Fruit fly (Drosophila melanogaster): ENCODE data around the gene Taf13.

Taf13 gene

DNA sequence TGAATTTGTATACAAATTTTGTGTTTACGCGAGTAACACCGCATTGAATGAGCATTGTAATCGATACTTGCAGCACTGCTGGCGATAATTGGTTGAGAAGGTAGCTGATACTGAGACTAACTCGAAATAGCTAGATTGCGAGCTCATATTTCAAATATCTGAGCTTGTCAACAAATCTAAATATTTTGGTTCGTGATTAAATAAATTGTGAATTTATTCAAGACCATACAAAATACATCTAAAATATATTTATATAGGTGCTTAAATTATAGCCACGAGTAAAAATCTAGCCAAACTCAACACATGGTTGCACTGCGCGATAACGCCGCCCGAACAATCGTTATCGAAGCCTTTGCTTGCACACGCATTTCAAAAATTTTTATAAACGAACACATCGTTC, at the start of gene Taf13, which contains the start of gene nesd (continued):
- TF ChIP-seq pum (GFP tag; optimal IDR thresholded peaks at IDR 0.05) (no peak), CG7928 (GFP tag; optimal IDR thresholded peaks at IDR 0.05) (peak; percentile 25), ash1 (GFP tag; optimal IDR thresholded peaks at IDR 0.05) (no peak), jing (GFP tag; optimal IDR thresholded peaks at IDR 0.05) (no peak), shn (GFP tag; optimal IDR thresholded peaks at IDR 0.05) (no peak), CG18011 (GFP tag; optimal IDR thresholded peaks at IDR 0.05) (peak; percentile 9), slbo (GFP tag; IDR thresholded peaks at IDR 0.05) (peak; percentile 46), Hmx (GFP tag; optimal IDR thresholded peaks at IDR 0.05) (no peak), lov (optimal IDR thresholded peaks at IDR 0.05) (no peak), lov (GFP tag; IDR thresholded peaks at IDR 0.05) (no peak), CG14050 (GFP tag; IDR thresholded peaks at IDR 0.05) (no peak), CG7786 (GFP tag; optimal IDR thresholded peaks at IDR 0.05) (no peak), CG9609 (GFP tag; optimal IDR thresholded peaks at IDR 0.05) (peak; percentile 0), Doc2 (GFP tag; IDR thresholded peaks at IDR 0.05) (no peak), zen2 (GFP tag; IDR thresholded peaks at IDR 0.05; ENCODE audit: partially characterized antibody) (no peak; the same call in 2 of the 3 replicates), ranshi (GFP tag; IDR thresholded peaks at IDR 0.05) (no peak), CG8281 (tag; optimal IDR thresholded peaks at IDR 0.05) (no peak), CG12104 (GFP tag; optimal IDR thresholded peaks at IDR 0.05) (no peak), schlank (tag; optimal IDR thresholded peaks at IDR 0.05) (no peak), CG4404 (GFP tag; IDR thresholded peaks at IDR 0.05) (no peak), Dek (tag; optimal IDR thresholded peaks at IDR 0.05) (peak; percentile 32), Pdp1 (GFP tag; optimal IDR thresholded peaks at IDR 0.05) (peak; percentile 14 to 40), dan (GFP tag; IDR thresholded peaks at IDR 0.05) (no peak), HLH54F (GFP tag; optimal IDR thresholded peaks at IDR 0.05) (peak; percentile 28), Atf3 (GFP tag; optimal IDR thresholded peaks at IDR 0.05) (no peak), odd (GFP tag; optimal IDR thresholded peaks at IDR 0.05) (no peak), dpn (GFP tag; optimal IDR thresholded peaks at IDR 0.05) (peak; percentile 6 to 38), HHEX (GFP tag; optimal IDR thresholded peaks at IDR 0.05) (no peak), btn (GFP tag; optimal IDR thresholded peaks at IDR 0.05) (no peak), Fer2 (tag; optimal IDR thresholded peaks at IDR 0.05) (no peak), Oaz (GFP tag; IDR thresholded peaks at IDR 0.05) (no peak), CG31224 (GFP tag; IDR thresholded peaks at IDR 0.05) (no peak), D19B (GFP tag; optimal IDR thresholded peaks at IDR 0.05) (no peak), tup (GFP tag; optimal IDR thresholded peaks at IDR 0.05) (no peak), repo (GFP tag; optimal IDR thresholded peaks at IDR 0.05) (no peak), stwl (tag; optimal IDR thresholded peaks at IDR 0.05) (peak; percentile 63), sr (GFP tag; IDR thresholded peaks at IDR 0.05) (no peak), sima (GFP tag; optimal IDR thresholded peaks at IDR 0.05) (no peak), CG4854 (GFP tag; optimal IDR thresholded peaks at IDR 0.05) (peak; percentile 10), Taf1 (GFP tag; IDR thresholded peaks at IDR 0.05) (no peak), Meics (GFP tag; optimal IDR thresholded peaks at IDR 0.05) (peak; percentile 42), CG6175 (GFP tag; IDR thresholded peaks at IDR 0.05) (no peak), CG33557 (GFP tag; optimal IDR thresholded peaks at IDR 0.05) (peak; percentile 30), amos (GFP tag; IDR thresholded peaks at IDR 0.05; ENCODE audit: partially characterized antibody) (peak; percentile 56), CG30403 (GFP tag; optimal IDR thresholded peaks at IDR 0.05) (peak; percentile 62), CG2129 (GFP tag; IDR thresholded peaks at IDR 0.05; ENCODE audit: partially characterized antibody) (peak; percentile 58; the same call in 1 of the 2 replicates), ato (GFP tag; IDR thresholded peaks at IDR 0.05; ENCODE audit: partially characterized antibody) (0 out of 2 replicates have a peak, but pooled peaks have one; percentile 20), bab2 (GFP tag; optimal IDR thresholded peaks at IDR 0.05) (no peak), CG1647 (GFP tag; optimal IDR thresholded peaks at IDR 0.05) (no peak), Lpt (GFP tag; optimal IDR thresholded peaks at IDR 0.05) (no peak), so (GFP tag; IDR thresholded peaks at IDR 0.05) (no peak), Hr51 (GFP tag; optimal IDR thresholded peaks at IDR 0.05) (peak; percentile 25 to 40)
